Worm (Caenorhabditis elegans): Measurements from ENCODE around the gene R10H10.7.

The R10H10.7 gene

ce11 chrIV:10449799-10450198 is 36.1 kb upstream of the R10H10.7 start, which contains the start of gene F13B12.4:
Gene F13B12.4 (minus strand): TSS chrIV:10449899.
- TF ChIP-seq elt-1 (tag; optimal IDR thresholded peaks at IDR 0.05; ENCODE audit: borderline replicate concordance, insufficient read depth): no peak
- TF ChIP-seq lsy-2 (tag; optimal IDR thresholded peaks at IDR 0.05): no peak
- no peak for TF ChIP-seq elt-3 (tag; optimal IDR thresholded peaks at IDR 0.05)
- no peak for TF ChIP-seq tbx-8 (GFP tag; optimal IDR thresholded peaks at IDR 0.05)
- TF ChIP-seq bed-3 (GFP tag; optimal IDR thresholded peaks at IDR 0.05): no peak
- TF ChIP-seq ztf-11 (tag; optimal IDR thresholded peaks at IDR 0.05): no peak
- TF ChIP-seq unc-62 (GFP tag; optimal IDR thresholded peaks at IDR 0.05): no peak
- no peak for TF ChIP-seq ceh-39 (tag; optimal IDR thresholded peaks at IDR 0.05)
- no peak for TF ChIP-seq M03D4.4 (tag; optimal IDR thresholded peaks at IDR 0.05)
- no peak for TF ChIP-seq flh-1 (GFP tag; optimal IDR thresholded peaks at IDR 0.05)
- no peak for TF ChIP-seq hlh-1 (tag; optimal IDR thresholded peaks at IDR 0.05)
- TF ChIP-seq ham-2 (GFP tag; optimal IDR thresholded peaks at IDR 0.05): no peak
- TF ChIP-seq ceh-83 (GFP tag; optimal IDR thresholded peaks at IDR 0.05): no peak
- no peak for TF ChIP-seq blmp-1 (tag; optimal IDR thresholded peaks at IDR 0.05)
- TF ChIP-seq nhr-12 (tag; optimal IDR thresholded peaks at IDR 0.05): no peak

- TF ChIP-seq unc-39 (tag; optimal IDR thresholded peaks at IDR 0.05) (no peak), pha-4 (tag; optimal IDR thresholded peaks at IDR 0.05) (no peak), mab-5 (tag; optimal IDR thresholded peaks at IDR 0.05) (no peak), ztf-11 (tag; optimal IDR thresholded peaks at IDR 0.05) (no peak), lin-13 (tag; optimal IDR thresholded peaks at IDR 0.05) (no peak), nhr-12 (tag; optimal IDR thresholded peaks at IDR 0.05) (no peak), ceh-39 (tag; optimal IDR thresholded peaks at IDR 0.05) (no peak), sptf-1 (tag; optimal IDR thresholded peaks at IDR 0.05) (no peak), lsy-2 (tag; optimal IDR thresholded peaks at IDR 0.05) (no peak), nhr-28 (tag; optimal IDR thresholded peaks at IDR 0.05) (no peak), zip-8 (tag; optimal IDR thresholded peaks at IDR 0.05) (no peak), tbx-8 (GFP tag; optimal IDR thresholded peaks at IDR 0.05) (no peak), elt-3 (tag; optimal IDR thresholded peaks at IDR 0.05) (no peak), ces-1 (GFP tag; optimal IDR thresholded peaks at IDR 0.05) (no peak), bed-3 (GFP tag; optimal IDR thresholded peaks at IDR 0.05) (no peak), hlh-1 (tag; optimal IDR thresholded peaks at IDR 0.05) (no peak), ham-2 (GFP tag; optimal IDR thresholded peaks at IDR 0.05) (no peak), blmp-1 (tag; optimal IDR thresholded peaks at IDR 0.05) (no peak), nhr-2 (tag; optimal IDR thresholded peaks at IDR 0.05) (no peak)
Observed at ce11 chrIV:10443510-10443909, 29.8 kb upstream of the R10H10.7 start, which contains the start of gene F13B12.7. Gene F13B12.7 (plus strand): TSS chrIV:10443810.

- TF ChIP-seq elt-1 (tag; optimal IDR thresholded peaks at IDR 0.05; ENCODE audit: borderline replicate concordance, insufficient read depth) (no peak), blmp-1 (tag; optimal IDR thresholded peaks at IDR 0.05) (no peak)
Observed at ce11 chrIV:10442904-10443303, 29.2 kb upstream of the R10H10.7 start.

- TF ChIP-seq nhr-76 (tag; optimal IDR thresholded peaks at IDR 0.05): no peak
- TF ChIP-seq nhr-28 (tag; optimal IDR thresholded peaks at IDR 0.05): no peak
- TF ChIP-seq ceh-43 (GFP tag; optimal IDR thresholded peaks at IDR 0.05): no peak
- no peak for TF ChIP-seq sptf-1 (tag; optimal IDR thresholded peaks at IDR 0.05)
- TF ChIP-seq blmp-1 (tag; optimal IDR thresholded peaks at IDR 0.05): no peak
- TF ChIP-seq ztf-11 (tag; optimal IDR thresholded peaks at IDR 0.05): no peak
Observed at ce11 chrIV:10438901-10439300, 25.2 kb upstream of the R10H10.7 start, which contains the start of gene F13B12.3. Gene F13B12.3 (plus strand): TSS chrIV:10439123.

- no peak for TF ChIP-seq mep-1 (tag; optimal IDR thresholded peaks at IDR 0.05)
- TF ChIP-seq ceh-83 (GFP tag; optimal IDR thresholded peaks at IDR 0.05): no peak
- TF ChIP-seq mls-2 (tag; optimal IDR thresholded peaks at IDR 0.05): no peak
- TF ChIP-seq bed-3 (GFP tag; optimal IDR thresholded peaks at IDR 0.05): no peak
Observed at ce11 chrIV:10437114-10437513, 23.4 kb upstream of the R10H10.7 start.

DNA sequence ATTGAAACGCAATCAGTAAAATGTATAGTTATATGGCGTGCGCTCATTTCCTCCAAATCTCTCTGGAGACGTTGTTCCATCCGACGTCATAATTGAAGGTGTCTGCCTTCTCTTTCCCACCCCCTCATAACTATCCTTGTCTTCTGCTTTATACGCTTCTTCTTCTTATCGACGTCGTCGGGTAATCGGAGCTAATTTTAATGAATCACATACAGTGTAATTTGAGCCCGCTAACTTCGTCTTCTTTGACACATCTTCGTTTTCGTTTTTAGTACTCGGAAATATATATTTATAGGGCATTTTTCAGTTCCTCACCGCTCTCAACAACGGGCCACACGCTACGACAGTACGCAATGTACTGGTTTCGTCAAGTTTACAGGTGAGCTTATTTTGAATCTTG is 22.7 kb upstream of the R10H10.7 start, which contains the start of gene ins-1:
Gene ins-1 (plus strand): TSS at position 301 of the 400 bp plus-strand sequence.
- no peak for TF ChIP-seq mep-1 (tag; optimal IDR thresholded peaks at IDR 0.05)
- no peak for TF ChIP-seq hlh-1 (tag; optimal IDR thresholded peaks at IDR 0.05)
- no peak for TF ChIP-seq zip-8 (tag; optimal IDR thresholded peaks at IDR 0.05)
- TF ChIP-seq ztf-11 (tag; optimal IDR thresholded peaks at IDR 0.05): no peak
